Fruit fly (Drosophila melanogaster) whole organism, adult: Measurements from ENCODE around the gene CG42824.

ENCODE experiments used
- CG11617 ChIP-seq: fragments of 200-800 bp; sonication (Bioruptor generic); optimal IDR thresholded peaks from 2 replicates; lab custom pipeline; 2017; ENCODE audit warnings: mild to moderate bottlenecking, missing biosample characterization, missing genetic modification reagents, missing genetic modification characterization
- CG12768 ChIP-seq: fragments of 200-800 bp; sonication (Bioruptor generic); optimal IDR thresholded peaks from 2 replicates; lab custom pipeline; 2017; ENCODE audit warnings: missing biosample characterization, missing genetic modification characterization, mild to moderate bottlenecking, moderate library complexity, missing genetic modification reagents
- CG14711 ChIP-seq: fragments of 200-800 bp; sonication (Bioruptor generic); optimal IDR thresholded peaks from 2 replicates; lab custom pipeline; 2018; ENCODE audit warnings: missing biosample characterization, mild to moderate bottlenecking, missing genetic modification characterization, moderate library complexity
- CG1620 ChIP-seq: fragments of 200-800 bp; sonication (Bioruptor generic); optimal IDR thresholded peaks from 2 replicates; lab custom pipeline; 2016; ENCODE audit warnings: missing biosample characterization, missing genetic modification characterization
- CG33017 ChIP-seq: fragments of 200-800 bp; sonication (Bioruptor generic); optimal IDR thresholded peaks from 2 replicates; lab custom pipeline; 2018; ENCODE audit warnings: missing biosample characterization, mild to moderate bottlenecking, missing genetic modification characterization, moderate library complexity
- CG5204 ChIP-seq: fragments of 200-800 bp; sonication (Bioruptor generic); optimal IDR thresholded peaks from 2 replicates; lab custom pipeline; 2016; ENCODE audit warnings: missing biosample characterization, missing genetic modification characterization
- CG7045 ChIP-seq: fragments of 200-800 bp; sonication (Bioruptor generic); optimal IDR thresholded peaks from 2 replicates; lab custom pipeline; 2017; ENCODE audit warnings: missing biosample characterization, mild to moderate bottlenecking, missing genetic modification characterization
- CG7101 ChIP-seq: fragments of 200-800 bp; sonication (Bioruptor generic); optimal IDR thresholded peaks from 2 replicates; lab custom pipeline; 2018; ENCODE audit warnings: missing biosample characterization, mild to moderate bottlenecking, missing genetic modification characterization, moderate library complexity
- Clk ChIP-seq: fragments of 200-800 bp; sonication (Bioruptor generic); optimal IDR thresholded peaks from 2 replicates; lab custom pipeline; 2017; ENCODE audit warnings: missing biosample characterization, missing genetic modification characterization
- Crg-1 ChIP-seq: fragments of 200-800 bp; sonication (Bioruptor generic); optimal IDR thresholded peaks from 2 replicates; lab custom pipeline; 2016; ENCODE audit warnings: missing biosample characterization, missing genetic modification characterization
- Hr96 ChIP-seq: fragments of 200-800 bp; sonication (Bioruptor generic); optimal IDR thresholded peaks from 2 replicates; lab custom pipeline; 2016; ENCODE audit warnings: missing biosample characterization, missing genetic modification characterization
- Mnt ChIP-seq: fragments of 200-800 bp; sonication (Bioruptor generic); optimal IDR thresholded peaks from 2 replicates; lab custom pipeline; 2016; ENCODE audit warnings: missing biosample characterization, mild to moderate bottlenecking, missing genetic modification characterization
- bab1 ChIP-seq: fragments of 200-800 bp; sonication (Bioruptor generic); optimal IDR thresholded peaks from 3 replicates; lab custom pipeline; 2019; ENCODE audit warnings: missing biosample characterization, mild to moderate bottlenecking, missing genetic modification characterization, moderate library complexity
- cic ChIP-seq: fragments of 200-800 bp; sonication (Bioruptor generic); optimal IDR thresholded peaks from 2 replicates; lab custom pipeline; 2017; ENCODE audit warnings: missing biosample characterization, mild to moderate bottlenecking, missing genetic modification characterization, moderate library complexity
- cnc ChIP-seq, 2 experiments: fragments of >200 bp; optimal IDR thresholded peaks; 2 replicates each; lab custom pipeline; 2017
- kay ChIP-seq: fragments of 200-800 bp; sonication (Bioruptor generic); peaks from one replicate; lab custom pipeline; 2016; ENCODE audit warnings: missing biosample characterization, missing genetic modification characterization, borderline replicate concordance
- ovo ChIP-seq: fragments of 200-800 bp; sonication (Bioruptor generic); optimal IDR thresholded peaks from 2 replicates; lab custom pipeline; 2016; ENCODE audit warnings: missing biosample characterization, missing genetic modification characterization
- pad ChIP-seq: fragments of 200-800 bp; sonication (Bioruptor generic); optimal IDR thresholded peaks from 3 replicates; lab custom pipeline; 2017; ENCODE audit warnings: missing biosample characterization, missing genetic modification characterization, mild to moderate bottlenecking, moderate library complexity, missing genetic modification reagents
- tj ChIP-seq: fragments of 200-800 bp; sonication (Bioruptor generic); optimal IDR thresholded peaks from 3 replicates; lab custom pipeline; 2017; ENCODE audit warnings: missing biosample characterization, mild to moderate bottlenecking, missing genetic modification characterization, moderate library complexity
- toe ChIP-seq: fragments of 200-800 bp; sonication (Bioruptor generic); optimal IDR thresholded peaks from 2 replicates; lab custom pipeline; 2016; ENCODE audit warnings: missing biosample characterization, missing genetic modification characterization

CG42824 gene

dm6 chr3R:17404155-17404554 lies 2.2 kb downstream of the CG42824 start:
- no peak for TF ChIP-seq CG1620 (GFP tag; lab: Kevin White, UChicago)
- no peak for TF ChIP-seq Hr96 (GFP tag; lab: Kevin White, UChicago)
- TF ChIP-seq Crg-1 (GFP tag; lab: Kevin White, UChicago): no peak
- TF ChIP-seq tj (GFP tag; lab: Kevin White, UChicago): no peak
- no peak for TF ChIP-seq CG11617 (GFP tag; lab: Kevin White, UChicago)
- no peak for TF ChIP-seq CG12768 (GFP tag; lab: Kevin White, UChicago)
- no peak for TF ChIP-seq Mnt (GFP tag; lab: Kevin White, UChicago)
- no peak for TF ChIP-seq bab1

dm6 chr3R:17403618-17404017 lies 2.7 kb downstream of the CG42824 start, which contains the start of gene CG34280:
Gene CG34280 (minus strand): TSS chr3R:17403718.
- TF ChIP-seq pad: no peak
- TF ChIP-seq cnc (optimal IDR thresholded peaks at IDR 0.05; lab: Kevin White, UChicago): no peak
- TF ChIP-seq cic (GFP tag; lab: Kevin White, UChicago): no peak
- no peak for TF ChIP-seq Crg-1 (GFP tag; lab: Kevin White, UChicago)
- peak; percentile 58 for TF ChIP-seq kay (GFP tag; lab: Kevin White, UChicago)
- no peak for TF ChIP-seq tj (GFP tag; lab: Kevin White, UChicago)

- TF ChIP-seq Hr96 (GFP tag; lab: Kevin White, UChicago) (no peak), cnc (optimal IDR thresholded peaks at IDR 0.05; lab: Kevin White, UChicago) (no peak), CG1620 (GFP tag; lab: Kevin White, UChicago) (no peak), Clk (GFP tag; lab: Kevin White, UChicago) (no peak), CG12768 (GFP tag; lab: Kevin White, UChicago) (no peak), CG7101 (tag; lab: Kevin White, UChicago) (no peak), CG7045 (GFP tag; lab: Kevin White, UChicago) (no peak), kay (GFP tag; lab: Kevin White, UChicago) (no peak), CG14711 (no peak), cic (GFP tag; lab: Kevin White, UChicago) (no peak), pad (no peak), Crg-1 (GFP tag; lab: Kevin White, UChicago) (no peak)
Observed at dm6 chr3R:17403188-17403587, 3.1 kb downstream of the CG42824 start, which contains the start of gene CG34279. Gene CG34279 (minus strand): TSS chr3R:17403288.

dm6 chr3R:17402434-17402833 lies 3.9 kb downstream of the CG42824 start, which contains the start of gene Sur-8:
Gene Sur-8 (minus strand): TSS chr3R:17402515.
- TF ChIP-seq Clk (GFP tag; lab: Kevin White, UChicago): no peak
- TF ChIP-seq cic (GFP tag; lab: Kevin White, UChicago): no peak
- peak; percentile 62 for TF ChIP-seq CG1620 (GFP tag; lab: Kevin White, UChicago)
- peak; percentile 42 for TF ChIP-seq ovo (GFP tag; lab: Kevin White, UChicago)
- no peak for TF ChIP-seq tj (GFP tag; lab: Kevin White, UChicago)
- TF ChIP-seq cnc (optimal IDR thresholded peaks at IDR 0.05; lab: Kevin White, UChicago): no peak
- peak; percentile 36 for TF ChIP-seq Mnt (GFP tag; lab: Kevin White, UChicago)
- no peak for TF ChIP-seq CG11617 (GFP tag; lab: Kevin White, UChicago)
- TF ChIP-seq pad: peak; percentile 32
- TF ChIP-seq CG33017 (tag; lab: Kevin White, UChicago): no peak
- no peak for TF ChIP-seq Crg-1 (GFP tag; lab: Kevin White, UChicago)
- TF ChIP-seq CG7045 (GFP tag; lab: Kevin White, UChicago): peak; percentile 30
- TF ChIP-seq toe (GFP tag; lab: Kevin White, UChicago): peak; percentile 35
- TF ChIP-seq CG5204 (GFP tag; lab: Kevin White, UChicago): peak; percentile 33
- no peak for TF ChIP-seq CG7101 (tag; lab: Kevin White, UChicago)
- no peak for TF ChIP-seq CG14711
- no peak for TF ChIP-seq kay (GFP tag; lab: Kevin White, UChicago)
- TF ChIP-seq CG12768 (GFP tag; lab: Kevin White, UChicago): no peak
- TF ChIP-seq Hr96 (GFP tag; lab: Kevin White, UChicago): peak; percentile 74
- TF ChIP-seq bab1: no peak

- TF ChIP-seq cnc (optimal IDR thresholded peaks at IDR 0.05; lab: Kevin White, UChicago) (no peak), CG1620 (GFP tag; lab: Kevin White, UChicago) (peak; percentile 7), kay (GFP tag; lab: Kevin White, UChicago) (peak; percentile 89), Clk (GFP tag; lab: Kevin White, UChicago) (no peak), toe (GFP tag; lab: Kevin White, UChicago) (peak; percentile 38), CG5204 (GFP tag; lab: Kevin White, UChicago) (peak; percentile 78), CG33017 (tag; lab: Kevin White, UChicago) (peak; percentile 28), cic (GFP tag; lab: Kevin White, UChicago) (no peak), Hr96 (GFP tag; lab: Kevin White, UChicago) (peak; percentile 56), CG14711 (peak; percentile 22), ovo (GFP tag; lab: Kevin White, UChicago) (peak; percentile 20), CG7101 (tag; lab: Kevin White, UChicago) (peak; percentile 48), bab1 (peak; percentile 45), tj (GFP tag; lab: Kevin White, UChicago) (no peak), pad (no peak), Crg-1 (GFP tag; lab: Kevin White, UChicago) (peak; percentile 44), CG11617 (GFP tag; lab: Kevin White, UChicago) (peak; percentile 1), Mnt (GFP tag; lab: Kevin White, UChicago) (peak; percentile 31)
Observed at dm6 chr3R:17401289-17401752, 5.0 kb downstream of the CG42824 start.

dm6 chr3R:17400675-17401118 lies 5.6 kb downstream of the CG42824 start:
- TF ChIP-seq CG7045 (GFP tag; lab: Kevin White, UChicago): peak; percentile 61
- peak; percentile 30 for TF ChIP-seq pad
- TF ChIP-seq CG14711: peak; percentile 52
- peak; percentile 31 for TF ChIP-seq CG12768 (GFP tag; lab: Kevin White, UChicago)
- TF ChIP-seq toe (GFP tag; lab: Kevin White, UChicago): peak; percentile 4
- TF ChIP-seq Clk (GFP tag; lab: Kevin White, UChicago): no peak
- no peak for TF ChIP-seq cic (GFP tag; lab: Kevin White, UChicago)
- TF ChIP-seq tj (GFP tag; lab: Kevin White, UChicago): peak; percentile 90
- TF ChIP-seq CG33017 (tag; lab: Kevin White, UChicago): no peak
- TF ChIP-seq Crg-1 (GFP tag; lab: Kevin White, UChicago): no peak
- no peak for TF ChIP-seq CG1620 (GFP tag; lab: Kevin White, UChicago)
- peak; percentile 35 for TF ChIP-seq CG7101 (tag; lab: Kevin White, UChicago)
- peak; percentile 52 for TF ChIP-seq bab1
- no peak for TF ChIP-seq CG5204 (GFP tag; lab: Kevin White, UChicago)
- TF ChIP-seq Hr96 (GFP tag; lab: Kevin White, UChicago): no peak
- TF ChIP-seq cnc (optimal IDR thresholded peaks at IDR 0.05; lab: Kevin White, UChicago): no peak
- TF ChIP-seq kay (GFP tag; lab: Kevin White, UChicago): no peak
- no peak for TF ChIP-seq Mnt (GFP tag; lab: Kevin White, UChicago)
- TF ChIP-seq CG11617 (GFP tag; lab: Kevin White, UChicago): no peak
- no peak for TF ChIP-seq ovo (GFP tag; lab: Kevin White, UChicago)
